Worm (Caenorhabditis elegans): ENCODE data around the gene F23H12.10.

The F23H12.10 gene

DNA sequence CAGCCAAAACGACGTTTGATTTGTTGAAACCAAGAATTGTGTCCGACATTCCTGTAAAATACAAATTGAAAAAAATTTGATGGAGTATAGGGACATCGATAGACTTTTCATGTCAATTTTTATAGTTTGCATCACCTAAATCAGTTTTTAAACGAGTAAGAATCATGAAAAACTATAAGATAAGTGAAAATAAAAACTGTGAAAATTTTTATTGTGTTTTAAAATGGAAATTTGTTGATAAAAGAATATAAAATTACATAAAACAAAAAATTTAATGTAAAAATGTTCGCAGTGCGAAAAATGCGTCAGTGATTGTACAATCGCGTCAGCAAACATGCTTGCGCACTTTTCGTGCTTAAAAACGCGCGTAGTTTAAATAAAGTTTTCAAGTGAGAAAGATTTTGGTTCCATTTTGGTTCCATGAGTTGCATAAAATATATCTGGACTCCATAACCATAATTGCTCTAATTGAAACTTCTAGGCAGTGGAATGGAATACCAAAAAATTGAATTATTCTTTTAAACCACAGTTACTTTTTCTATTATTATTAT lies 30.6 kb downstream of the F23H12.10 start, which contains the start of gene tomm-20:
Gene tomm-20 (minus strand): TSS at position 51 of the 551 bp plus-strand sequence.
- peak; percentile 72 for TF ChIP-seq scrt-1 (GFP tag; IDR thresholded peaks at IDR 0.05)
- TF ChIP-seq pes-1 (GFP tag; IDR thresholded peaks at IDR 0.05): peak; percentile 60; the same call in 1 of the 2 replicates
- TF ChIP-seq ceh-13 (GFP tag; optimal IDR thresholded peaks at IDR 0.05): peak; percentile 2
- TF ChIP-seq ceh-36 (tag; optimal IDR thresholded peaks at IDR 0.05): peak; percentile 36
- peak; percentile 50; the same call in 1 of the 2 replicates for TF ChIP-seq tbx-37 (GFP tag; conservative IDR thresholded peaks at IDR 0.05)
- no peak for TF ChIP-seq sea-1 (GFP tag; conservative IDR thresholded peaks at IDR 0.05)
- peak; percentile 29 for TF ChIP-seq hnd-1 (tag; optimal IDR thresholded peaks at IDR 0.05)
- no peak for TF ChIP-seq ets-7 (tag; optimal IDR thresholded peaks at IDR 0.05)
- TF ChIP-seq hmbx-1 (tag; optimal IDR thresholded peaks at IDR 0.05): peak; percentile 2
- TF ChIP-seq hmg-4 (GFP tag; optimal IDR thresholded peaks at IDR 0.05): no peak
- peak; percentile 76 for TF ChIP-seq tbx-11 (GFP tag; IDR thresholded peaks at IDR 0.05)
- TF ChIP-seq flt-1 (GFP tag; IDR thresholded peaks at IDR 0.05): peak; percentile 65; the same call in 1 of the 2 replicates
- peak; percentile 91 for TF ChIP-seq F13C5.2 (tag; optimal IDR thresholded peaks at IDR 0.05)

DNA sequence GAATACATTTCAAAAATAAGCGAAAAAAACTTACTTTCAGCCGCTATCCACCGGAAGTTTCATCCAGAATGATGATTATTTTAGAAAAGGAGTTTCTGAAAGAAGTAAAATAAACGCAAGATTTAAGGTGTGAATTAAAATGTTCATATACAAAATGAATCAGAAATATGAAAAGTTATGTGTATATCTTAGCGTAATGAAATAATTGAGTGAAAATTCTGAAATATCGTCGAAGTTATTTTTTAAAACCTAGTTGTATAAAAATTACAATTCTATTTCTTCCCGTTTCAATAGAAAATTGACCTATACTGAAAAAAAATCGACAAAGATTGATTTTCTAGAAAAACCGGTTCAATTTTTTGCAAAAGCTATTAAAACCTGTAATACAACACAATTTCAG lies 36.2 kb downstream of the F23H12.10 start, which contains the start of gene twk-13:
Gene twk-13 (minus strand): TSS at position 101 of the 400 bp plus-strand sequence.
- TF ChIP-seq scrt-1 (GFP tag; IDR thresholded peaks at IDR 0.05) (no peak), hmbx-1 (tag; optimal IDR thresholded peaks at IDR 0.05) (no peak), tbx-37 (GFP tag; conservative IDR thresholded peaks at IDR 0.05) (no peak), B0310.2 (tag; optimal IDR thresholded peaks at IDR 0.05) (no peak), ceh-36 (tag; optimal IDR thresholded peaks at IDR 0.05) (no peak), hnd-1 (tag; optimal IDR thresholded peaks at IDR 0.05) (no peak), sea-1 (GFP tag; conservative IDR thresholded peaks at IDR 0.05) (no peak), hmg-4 (GFP tag; optimal IDR thresholded peaks at IDR 0.05) (no peak)

DNA sequence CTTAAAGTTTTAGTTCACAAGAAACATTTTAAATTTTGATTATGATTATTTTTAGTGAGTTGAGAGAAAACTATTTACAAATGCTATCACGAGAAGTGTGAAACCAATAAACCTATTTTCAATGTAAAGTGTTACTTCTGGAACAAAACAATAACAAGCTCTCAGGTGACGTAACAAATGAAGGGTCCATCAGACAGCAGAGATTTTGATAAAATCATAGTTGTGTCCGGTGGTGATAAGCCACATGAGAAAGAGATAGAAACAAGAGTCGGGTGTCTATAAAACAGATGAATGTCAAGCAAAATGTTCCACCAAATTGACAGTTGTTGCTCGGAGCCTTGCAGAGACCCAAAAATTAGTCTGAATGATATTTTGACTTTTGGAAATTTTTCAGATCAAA lies 39.7 kb downstream of the F23H12.10 start:
- TF ChIP-seq ets-7 (tag; optimal IDR thresholded peaks at IDR 0.05) (no peak), tra-4 (tag; optimal IDR thresholded peaks at IDR 0.05) (no peak)

DNA sequence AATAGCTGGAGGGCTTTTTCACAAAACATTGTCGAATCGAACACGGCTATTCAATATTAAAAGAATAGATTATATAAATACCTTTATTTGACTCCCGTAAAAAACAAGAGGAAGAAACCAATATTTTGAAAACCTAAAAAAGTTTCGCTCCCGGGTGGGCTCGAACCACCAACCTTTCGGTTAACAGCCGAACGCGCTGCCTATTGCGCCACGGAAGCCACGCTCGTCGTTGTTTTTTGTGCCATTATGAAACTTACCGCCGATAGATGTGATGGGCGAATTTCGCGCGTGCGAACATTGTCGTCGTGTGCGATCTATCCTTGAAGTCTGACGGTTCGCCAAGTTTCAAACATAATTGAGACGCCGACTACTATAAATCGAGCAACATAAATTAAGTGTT lies 42.2 kb downstream of the F23H12.10 start:
- TF ChIP-seq ama-1 (optimal IDR thresholded peaks at IDR 0.05) (no peak), tra-4 (tag; optimal IDR thresholded peaks at IDR 0.05) (no peak), scrt-1 (GFP tag; IDR thresholded peaks at IDR 0.05) (0 out of 2 replicates have a peak, but pooled peaks have one; percentile 65), pes-1 (GFP tag; IDR thresholded peaks at IDR 0.05) (peak; percentile 82), ceh-13 (GFP tag; optimal IDR thresholded peaks at IDR 0.05) (peak; percentile 10), tbx-11 (GFP tag; IDR thresholded peaks at IDR 0.05) (no peak; the same call in 1 of the 2 replicates), aly-1 (tag; optimal IDR thresholded peaks at IDR 0.05) (no peak), ets-7 (tag; optimal IDR thresholded peaks at IDR 0.05) (no peak), hmg-4 (GFP tag; optimal IDR thresholded peaks at IDR 0.05) (peak; percentile 44), hmbx-1 (tag; optimal IDR thresholded peaks at IDR 0.05) (no peak), flt-1 (GFP tag; IDR thresholded peaks at IDR 0.05) (0 out of 2 replicates have a peak, but pooled peaks have one; percentile 50), hnd-1 (tag; optimal IDR thresholded peaks at IDR 0.05) (peak; percentile 9), sea-1 (GFP tag; conservative IDR thresholded peaks at IDR 0.05) (peak; percentile 69; the same call in 1 of the 2 replicates), tbx-37 (GFP tag; conservative IDR thresholded peaks at IDR 0.05) (peak; percentile 46; the same call in 1 of the 2 replicates), ceh-36 (tag; optimal IDR thresholded peaks at IDR 0.05) (peak; percentile 47), F13C5.2 (tag; optimal IDR thresholded peaks at IDR 0.05) (no peak), B0310.2 (tag; optimal IDR thresholded peaks at IDR 0.05) (no peak)

DNA sequence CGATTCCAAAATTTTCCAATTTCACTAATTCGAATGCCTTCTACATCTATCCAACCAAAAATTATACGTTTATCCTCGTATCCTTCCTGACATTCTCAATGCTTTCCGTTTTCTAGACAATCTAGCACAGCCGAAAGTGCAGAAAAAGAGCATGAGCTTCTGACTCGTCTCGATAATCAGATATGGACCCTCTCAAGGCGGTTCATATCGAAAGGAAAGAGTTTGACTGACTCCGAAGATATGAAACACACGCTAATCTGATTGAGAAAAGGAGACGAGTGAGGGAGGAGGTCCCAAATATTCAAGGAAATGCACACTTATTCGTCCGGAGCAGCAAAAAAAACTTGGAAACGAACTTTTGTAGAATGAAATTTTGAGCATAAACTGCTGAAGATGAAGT lies 44.9 kb downstream of the F23H12.10 start:
- TF ChIP-seq scrt-1 (GFP tag; IDR thresholded peaks at IDR 0.05) (no peak), ceh-13 (GFP tag; optimal IDR thresholded peaks at IDR 0.05) (no peak), tbx-11 (GFP tag; IDR thresholded peaks at IDR 0.05) (no peak), hmg-4 (GFP tag; optimal IDR thresholded peaks at IDR 0.05) (no peak), ets-7 (tag; optimal IDR thresholded peaks at IDR 0.05) (no peak), tbx-37 (GFP tag; conservative IDR thresholded peaks at IDR 0.05) (no peak), ceh-36 (tag; optimal IDR thresholded peaks at IDR 0.05) (no peak), flt-1 (GFP tag; IDR thresholded peaks at IDR 0.05) (no peak), hnd-1 (tag; optimal IDR thresholded peaks at IDR 0.05) (no peak), tra-4 (tag; optimal IDR thresholded peaks at IDR 0.05) (no peak), aly-1 (tag; optimal IDR thresholded peaks at IDR 0.05) (no peak)

DNA sequence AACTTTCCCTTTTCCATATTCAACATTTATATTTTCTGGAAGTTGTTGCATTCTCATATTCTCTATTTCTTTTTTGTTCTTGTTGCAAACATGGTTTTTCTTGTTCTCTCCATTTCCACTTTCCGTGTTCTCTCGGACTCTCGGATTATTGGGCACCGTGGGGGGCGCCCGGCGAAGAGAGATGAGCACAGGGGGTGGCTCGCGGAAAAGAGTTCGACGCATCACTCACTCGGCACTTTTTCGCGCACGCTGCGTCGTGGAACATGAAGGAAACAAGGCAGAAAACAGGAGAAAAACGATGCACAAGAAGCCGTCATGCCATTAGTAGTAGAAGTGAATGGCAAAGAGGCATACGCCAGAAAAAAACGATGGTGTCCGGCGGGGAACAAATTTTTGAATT lies 47.4 kb downstream of the F23H12.10 start:
- no peak for TF ChIP-seq ama-1 (optimal IDR thresholded peaks at IDR 0.05)
- TF ChIP-seq F13C5.2 (tag; optimal IDR thresholded peaks at IDR 0.05): no peak
- TF ChIP-seq hmg-4 (GFP tag; optimal IDR thresholded peaks at IDR 0.05): no peak
- no peak for TF ChIP-seq ets-7 (tag; optimal IDR thresholded peaks at IDR 0.05)
- TF ChIP-seq ceh-36 (tag; optimal IDR thresholded peaks at IDR 0.05): no peak
- no peak for TF ChIP-seq hmbx-1 (tag; optimal IDR thresholded peaks at IDR 0.05)
- TF ChIP-seq hnd-1 (tag; optimal IDR thresholded peaks at IDR 0.05): no peak
- no peak for TF ChIP-seq pes-1 (GFP tag; IDR thresholded peaks at IDR 0.05)
- TF ChIP-seq tbx-37 (GFP tag; conservative IDR thresholded peaks at IDR 0.05): no peak
- no peak for TF ChIP-seq tra-4 (tag; optimal IDR thresholded peaks at IDR 0.05)
- no peak for TF ChIP-seq tbx-11 (GFP tag; IDR thresholded peaks at IDR 0.05)
- TF ChIP-seq sea-1 (GFP tag; conservative IDR thresholded peaks at IDR 0.05): no peak

Data from whole organism, early embryonic.